Worm (Caenorhabditis elegans) whole organism, young adult: ENCODE results near the gene arx-6.

Experiments used
- F23B12.7 ChIP-seq: sonication (generic microtip); optimal IDR thresholded peaks from 2 replicates; lab custom pipeline; 2017; ENCODE audit warnings: missing genetic modification characterization, mild to moderate bottlenecking, missing compliant biosample characterization, antibody characterized with exemption, moderate library complexity; ENCODE audit not compliant: insufficient read depth
- F49E8.2 ChIP-seq: sonication (generic microtip); optimal IDR thresholded peaks from 3 replicates; lab custom pipeline; 2017; ENCODE audit warnings: missing genetic modification characterization, mild to moderate bottlenecking, missing compliant biosample characterization, antibody characterized with exemption, moderate library complexity; ENCODE audit not compliant: insufficient read depth
- F57C9.4 ChIP-seq: sonication (generic microtip); optimal IDR thresholded peaks from 2 replicates; lab custom pipeline; 2017; ENCODE audit warnings: mild to moderate bottlenecking, missing genetic modification characterization, missing compliant biosample characterization
- Y53G8AR.9 ChIP-seq: fragments of 200-800 bp; sonication (Bioruptor generic); conservative IDR thresholded peaks from 2 replicates; pipeline ENCODE4 v1.3.6; 2022; ENCODE audit warnings: missing genetic modification reagents, missing genetic modification characterization, missing compliant biosample characterization
- akir-1 ChIP-seq: fragments of 200-800 bp; sonication (Bioruptor generic); optimal IDR thresholded peaks from 2 replicates; lab custom pipeline; 2018; ENCODE audit warnings: mild to moderate bottlenecking, missing genetic modification characterization, moderate library complexity, missing compliant biosample characterization
- gei-17 ChIP-seq: fragments of 200-800 bp; sonication (Bioruptor generic); optimal IDR thresholded peaks from 2 replicates; lab custom pipeline; 2018; ENCODE audit warnings: mild to moderate bottlenecking, missing genetic modification characterization, missing compliant biosample characterization
- madf-3 ChIP-seq: fragments of 200-800 bp; sonication (Bioruptor generic); IDR thresholded peaks from 2 replicates; pipeline ENCODE4 v1.3.6; 2022; ENCODE audit warnings: missing genetic modification reagents, missing genetic modification characterization, missing compliant biosample characterization
- mel-28 ChIP-seq: sonication (generic microtip); optimal IDR thresholded peaks from 2 replicates; lab custom pipeline; 2016; ENCODE audit warnings: borderline replicate concordance, mild to moderate bottlenecking, missing genetic modification characterization, missing compliant biosample characterization
- nfya-1 ChIP-seq: sonication (generic microtip); optimal IDR thresholded peaks from 2 replicates; lab custom pipeline; 2017; ENCODE audit warnings: antibody characterized with exemption, missing compliant biosample characterization, missing genetic modification characterization, borderline replicate concordance; ENCODE audit not compliant: insufficient read depth
- snpc-1.3 ChIP-seq: sonication (generic microtip); optimal IDR thresholded peaks from 2 replicates; lab custom pipeline; 2017; ENCODE audit warnings: missing genetic modification characterization, mild to moderate bottlenecking, missing compliant biosample characterization, antibody characterized with exemption, moderate library complexity, missing genotype, missing genetic modification reagents; ENCODE audit not compliant: insufficient read depth
- snpc-3.4 ChIP-seq: sonication (generic microtip); optimal IDR thresholded peaks from 2 replicates; lab custom pipeline; 2017; ENCODE audit warnings: missing genetic modification characterization, mild to moderate bottlenecking, missing compliant biosample characterization, antibody characterized with exemption, moderate library complexity, missing genotype, missing genetic modification reagents
- snpc-4 ChIP-seq, 5 experiments: fragments of 150-350 bp in 1 of 5; sonication (generic microtip) in 4 of 5; optimal IDR thresholded peaks; 2 replicates each; lab custom pipeline; 2014 to 2018; ENCODE audit warnings: missing genetic modification characterization in 5 of 5, missing biosample characterization in 3 of 5, antibody characterized with exemption in 2 of 5, mild to moderate bottlenecking in 2 of 5, missing compliant biosample characterization in 2 of 5, missing genotype in 2 of 5, moderate library complexity in 2 of 5, missing genetic modification reagents in 1 of 5
- tbx-9 ChIP-seq: sonication (generic microtip); optimal IDR thresholded peaks from 2 replicates; lab custom pipeline; 2016; ENCODE audit warnings: borderline replicate concordance, missing genetic modification characterization, inconsistent platforms, missing compliant biosample characterization
- unc-130 ChIP-seq: sonication (generic microtip); optimal IDR thresholded peaks from 2 replicates; lab custom pipeline; 2016; ENCODE audit warnings: missing genetic modification reagents, missing genetic modification characterization, missing compliant biosample characterization

DNA sequence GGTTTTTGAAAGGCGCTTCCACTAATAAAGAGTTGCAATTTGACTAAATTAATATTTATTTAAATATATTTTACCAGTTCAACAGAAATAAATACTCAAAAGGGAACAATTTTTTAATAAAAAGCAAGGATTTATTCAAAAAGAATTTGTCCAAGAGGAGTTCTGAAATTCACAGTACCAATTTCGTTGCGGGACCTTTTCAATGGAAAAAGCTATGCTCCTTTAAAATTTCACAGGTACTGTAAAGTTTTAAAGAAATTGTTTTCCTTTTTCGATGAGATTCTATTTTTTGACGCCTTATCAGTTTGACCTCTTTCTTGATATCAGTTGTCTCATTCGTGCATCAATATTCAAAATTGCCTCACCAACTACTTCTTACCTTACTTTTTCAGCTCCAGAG lies 21.8 kb downstream of the arx-6 start, which contains the start of gene tag-340:
- TF ChIP-seq Y53G8AR.9 (GFP tag; lab: Robert Waterston, UW) (no peak), F49E8.2 (tag; lab: Kevin White, UChicago) (no peak), snpc-3.4 (tag; lab: Kevin White, UChicago) (peak; percentile 63), snpc-1.3 (tag; lab: Kevin White, UChicago) (peak; percentile 58), snpc-4 (GFP tag; optimal IDR thresholded peaks at IDR 0.05; lab: Kevin White, UChicago) (no peak), snpc-4 (tag; optimal IDR thresholded peaks at IDR 0.05; lab: Kevin White, UChicago) (no peak), gei-17 (GFP tag; lab: Kevin White, UChicago) (no peak), unc-130 (no peak), akir-1 (GFP tag; lab: Kevin White, UChicago) (no peak), nfya-1 (no peak), F57C9.4 (tag; lab: Kevin White, UChicago) (no peak), madf-3 (GFP tag; lab: Robert Waterston, UW) (no peak), tbx-9 (tag; lab: Kevin White, UChicago) (no peak), F23B12.7 (no peak), mel-28 (no peak)
